Worm (Caenorhabditis elegans): ENCODE results near the gene K11H12.6.

The K11H12.6 gene

DNA sequence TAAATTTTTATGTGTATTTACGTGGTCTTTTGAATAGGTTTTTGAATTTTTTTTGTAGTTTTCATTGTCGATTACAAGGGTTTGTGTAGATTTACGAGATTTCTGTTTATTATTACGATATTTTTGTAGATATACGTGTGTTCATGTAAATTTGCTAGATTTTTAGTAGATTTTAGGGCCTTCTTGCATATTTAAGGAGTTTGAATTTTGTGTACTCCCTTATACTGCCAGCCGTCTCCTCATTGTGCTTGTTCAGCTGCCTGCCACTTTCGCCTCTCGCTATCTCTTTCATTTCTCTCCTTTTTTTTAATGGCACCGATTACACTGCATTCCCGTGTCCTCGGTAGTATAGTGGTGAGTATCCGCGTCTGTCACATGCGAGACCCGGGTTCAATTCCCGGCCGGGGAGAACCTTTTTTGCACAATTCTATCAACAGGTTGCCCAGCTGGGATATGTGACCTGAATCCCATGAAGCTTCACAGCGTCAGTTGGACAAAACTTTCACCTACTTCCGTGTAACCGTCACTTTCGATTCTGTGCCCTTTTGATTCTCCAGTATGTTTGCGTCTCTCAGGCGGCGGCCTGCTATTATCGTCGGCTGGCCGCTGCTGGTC is 15.7 kb downstream of the K11H12.6 start (continued):
- TF ChIP-seq mab-9 (GFP tag; IDR thresholded peaks at IDR 0.05) (no peak), C04F5.9 (tag; optimal IDR thresholded peaks at IDR 0.05) (peak; percentile 42), pqm-1 (tag; optimal IDR thresholded peaks at IDR 0.05) (no peak), unc-86 (tag; optimal IDR thresholded peaks at IDR 0.05) (peak; percentile 34), aha-1 (tag; optimal IDR thresholded peaks at IDR 0.05) (no peak), mef-2 (tag; optimal IDR thresholded peaks at IDR 0.05) (no peak), Y116A8C.19 (tag; optimal IDR thresholded peaks at IDR 0.05; ENCODE audit: borderline replicate concordance) (no peak), C34B4.2 (tag; optimal IDR thresholded peaks at IDR 0.05) (no peak), ceh-90 (tag; optimal IDR thresholded peaks at IDR 0.05) (no peak), tbx-2 (tag; optimal IDR thresholded peaks at IDR 0.05) (peak; percentile 46), lir-3 (tag; optimal IDR thresholded peaks at IDR 0.05; ENCODE audit: poor library complexity) (peak; percentile 16), hlh-4 (tag; optimal IDR thresholded peaks at IDR 0.05) (no peak), unc-130 (tag; optimal IDR thresholded peaks at IDR 0.05) (no peak), snpc-4 (tag; optimal IDR thresholded peaks at IDR 0.05) (peak; percentile 54), hlh-17 (GFP tag; optimal IDR thresholded peaks at IDR 0.05; ENCODE audit: borderline replicate concordance) (no peak), ceh-82 (tag; optimal IDR thresholded peaks at IDR 0.05) (peak; percentile 17 to 57 (median 54)), nhr-28 (tag; optimal IDR thresholded peaks at IDR 0.05) (no peak), mdl-1 (tag; optimal IDR thresholded peaks at IDR 0.05) (peak in 1 of 2 experiments; percentile 65), grh-1 (GFP tag; IDR thresholded peaks at IDR 0.05) (0 out of 2 replicates have a peak, but pooled peaks have one; percentile 31), irx-1 (tag; optimal IDR thresholded peaks at IDR 0.05) (peak; percentile 17), egl-13 (tag; optimal IDR thresholded peaks at IDR 0.05) (peak; percentile 46), F16B12.6 (tag; optimal IDR thresholded peaks at IDR 0.05) (no peak), nhr-11 (tag; optimal IDR thresholded peaks at IDR 0.05) (no peak), xbp-1 (tag; optimal IDR thresholded peaks at IDR 0.05) (peak; percentile 22), nhr-71 (tag; optimal IDR thresholded peaks at IDR 0.05) (no peak), sptf-1 (tag; optimal IDR thresholded peaks at IDR 0.05) (no peak), fos-1 (tag; optimal IDR thresholded peaks at IDR 0.05) (peak; percentile 28), rnt-1 (tag; optimal IDR thresholded peaks at IDR 0.05) (peak; percentile 69), fkh-10 (GFP tag; optimal IDR thresholded peaks at IDR 0.05) (no peak), skn-1 (tag; optimal IDR thresholded peaks at IDR 0.05) (peak; percentile 46), unc-30 (tag; optimal IDR thresholded peaks at IDR 0.05) (no peak), lin-14 (GFP tag; optimal IDR thresholded peaks at IDR 0.05) (peak; percentile 60), aly-2 (tag; optimal IDR thresholded peaks at IDR 0.05) (no peak)

DNA sequence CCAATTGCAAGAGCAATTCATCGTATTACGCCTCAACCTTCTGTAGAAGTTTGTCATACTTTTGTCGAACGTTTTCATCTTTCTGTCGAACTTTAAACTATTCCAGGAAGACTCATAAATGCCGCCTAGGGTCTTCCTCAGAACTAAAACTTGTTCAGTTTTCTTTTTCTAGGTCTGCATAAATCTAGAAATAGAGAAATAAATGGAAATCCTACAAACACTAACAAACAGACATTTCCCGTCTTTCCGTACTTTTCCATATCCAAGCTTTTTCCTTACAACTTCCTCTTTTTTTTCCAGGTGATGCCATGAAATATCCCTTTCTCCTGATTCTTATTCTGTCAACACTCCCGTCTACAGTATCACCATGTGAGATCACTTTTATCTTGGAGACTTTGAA is 17.1 kb downstream of the K11H12.6 start, which contains the start of gene cutl-28:
Gene cutl-28 (plus strand): TSS at position 301 of the 400 bp plus-strand sequence.
- TF ChIP-seq nhr-85 (tag) = peak; percentile 2
- TF ChIP-seq pax-3 (tag; optimal IDR thresholded peaks at IDR 0.05) = no peak
- no peak for TF ChIP-seq tlp-1 (tag; optimal IDR thresholded peaks at IDR 0.05)

DNA sequence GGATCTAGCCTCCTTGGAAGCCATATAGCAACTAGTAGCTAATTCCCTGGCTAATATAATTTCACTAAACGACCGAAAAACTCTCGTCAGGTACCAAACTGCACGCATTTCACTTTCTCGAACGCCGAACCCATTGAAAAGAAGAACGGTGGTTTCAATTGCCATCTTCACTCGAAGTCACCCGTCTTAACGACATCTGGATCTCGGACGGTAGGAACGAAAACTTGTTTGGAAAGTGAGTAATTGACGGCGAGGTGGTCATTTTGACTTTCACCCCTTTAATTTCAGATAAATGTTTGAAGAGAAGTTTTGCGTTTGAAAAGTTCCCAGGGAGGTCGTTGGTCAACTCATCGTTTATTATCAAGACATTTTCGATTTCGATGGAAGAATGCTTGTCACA is 17.7 kb downstream of the K11H12.6 start:
- no peak for TF ChIP-seq nhr-28 (tag; optimal IDR thresholded peaks at IDR 0.05)
- no peak for TF ChIP-seq ceh-63 (GFP tag; optimal IDR thresholded peaks at IDR 0.05)
- no peak for TF ChIP-seq mdl-1 (tag; optimal IDR thresholded peaks at IDR 0.05)
- no peak for TF ChIP-seq jun-1 (tag; optimal IDR thresholded peaks at IDR 0.05)
- TF ChIP-seq nhr-85 (tag) = no peak
- no peak for TF ChIP-seq fkh-4 (tag; optimal IDR thresholded peaks at IDR 0.05; ENCODE audit: borderline replicate concordance)
- no peak for TF ChIP-seq unc-130 (tag; optimal IDR thresholded peaks at IDR 0.05)
- TF ChIP-seq hlh-17 (GFP tag; optimal IDR thresholded peaks at IDR 0.05; ENCODE audit: borderline replicate concordance) = no peak
- TF ChIP-seq egl-13 (tag; optimal IDR thresholded peaks at IDR 0.05) = no peak
- no peak for TF ChIP-seq ces-1 (GFP tag; optimal IDR thresholded peaks at IDR 0.05)
